Fruit fly (Drosophila melanogaster) whole organism, pupa: ENCODE data around the gene Surf1.
A peak's percentile ranks its signal among the peaks of the same experiment; 100 is the strongest.

Experiments
- CG10348 ChIP-seq: fragments of 200-800 bp; sonication (Bioruptor generic); IDR thresholded peaks from 2 replicates; pipeline ENCODE4 v1.3.6; 2022; ENCODE audit warnings: missing biosample characterization, missing genetic modification characterization
- CG12605 ChIP-seq: fragments of 200-800 bp; sonication (Bioruptor generic); IDR thresholded peaks from 2 replicates; pipeline ENCODE4 v1.3.6; 2022; ENCODE audit warnings: missing biosample characterization, missing genetic modification characterization
- CG13204 ChIP-seq: fragments of 200-800 bp; sonication (Bioruptor generic); optimal IDR thresholded peaks from 2 replicates; lab custom pipeline; 2018; ENCODE audit warnings: missing biosample characterization, mild to moderate bottlenecking, missing genetic modification characterization, moderate library complexity
- CG14655 ChIP-seq: fragments of 200-800 bp; sonication (Bioruptor generic); optimal IDR thresholded peaks from 3 replicates; lab custom pipeline; 2017; ENCODE audit warnings: mild to moderate bottlenecking, missing biosample characterization, missing genetic modification reagents, missing genetic modification characterization
- CG15710 ChIP-seq: fragments of 200-800 bp; sonication (Bioruptor generic); optimal IDR thresholded peaks from 2 replicates; lab custom pipeline; 2018; ENCODE audit warnings: missing biosample characterization, mild to moderate bottlenecking, missing genetic modification characterization, moderate library complexity
- CG17806 ChIP-seq: fragments of 200-800 bp; sonication (Bioruptor generic); optimal IDR thresholded peaks from 2 replicates; lab custom pipeline; 2018; ENCODE audit warnings: missing biosample characterization, mild to moderate bottlenecking, missing genetic modification characterization, moderate library complexity
- CG32121 ChIP-seq: fragments of 200-800 bp; sonication (Bioruptor generic); IDR thresholded peaks from 2 replicates; pipeline ENCODE4 v1.3.6; 2022; ENCODE audit warnings: missing biosample characterization, missing genetic modification characterization
- CG34367 ChIP-seq: fragments of 200-800 bp; sonication (Bioruptor generic); optimal IDR thresholded peaks from 2 replicates; lab custom pipeline; 2018; ENCODE audit warnings: missing biosample characterization, mild to moderate bottlenecking, missing genetic modification characterization
- CG4496 ChIP-seq: fragments of 200-800 bp; sonication (Bioruptor generic); IDR thresholded peaks from 3 replicates; pipeline ENCODE4 v1.3.6; 2022; ENCODE audit warnings: missing biosample characterization, missing genetic modification characterization
- CG8159 ChIP-seq: fragments of 200-800 bp; sonication (Bioruptor generic); optimal IDR thresholded peaks from 3 replicates; lab custom pipeline; 2018; ENCODE audit warnings: missing biosample characterization, mild to moderate bottlenecking, missing genetic modification characterization, moderate library complexity
- CG8301 ChIP-seq: fragments of 200-800 bp; sonication (Bioruptor generic); optimal IDR thresholded peaks from 2 replicates; lab custom pipeline; 2018; ENCODE audit warnings: missing biosample characterization, mild to moderate bottlenecking, missing genetic modification characterization
- CG9948 ChIP-seq: fragments of 200-800 bp; sonication (Bioruptor generic); optimal IDR thresholded peaks from 2 replicates; lab custom pipeline; 2018; ENCODE audit warnings: missing biosample characterization, mild to moderate bottlenecking, missing genetic modification characterization, moderate library complexity
- D1 ChIP-seq: fragments of 200-800 bp; sonication (Bioruptor generic); optimal IDR thresholded peaks from 2 replicates; lab custom pipeline; 2018; ENCODE audit warnings: missing biosample characterization, mild to moderate bottlenecking, missing genetic modification characterization, moderate library complexity
- EcR ChIP-seq: fragments of 200-800 bp; sonication (Bioruptor generic); optimal IDR thresholded peaks from 3 replicates; lab custom pipeline; 2019; ENCODE audit warnings: missing biosample characterization, missing genetic modification characterization, mild to moderate bottlenecking, moderate library complexity, missing genetic modification reagents
- Ets98B ChIP-seq: fragments of 200-800 bp; sonication (Bioruptor generic); IDR thresholded peaks from 2 replicates; pipeline ENCODE4 v1.3.6; 2022; ENCODE audit warnings: missing biosample characterization, missing genetic modification characterization
- Pif1A ChIP-seq: fragments of 200-800 bp; sonication (Bioruptor generic); optimal IDR thresholded peaks from 3 replicates; lab custom pipeline; 2016; ENCODE audit warnings: missing biosample characterization, missing genetic modification characterization
- Pif1B ChIP-seq: fragments of 200-800 bp; sonication (Bioruptor generic); optimal IDR thresholded peaks from 3 replicates; lab custom pipeline; 2016; ENCODE audit warnings: missing biosample characterization, missing genetic modification characterization
- Snoo ChIP-seq: fragments of 200-800 bp; sonication (Bioruptor generic); optimal IDR thresholded peaks from 3 replicates; lab custom pipeline; 2017; ENCODE audit warnings: missing biosample characterization, mild to moderate bottlenecking, missing genetic modification characterization, inconsistent platforms
- fd96Ca ChIP-seq: fragments of 200-800 bp; sonication (Bioruptor generic); IDR thresholded peaks from 3 replicates; pipeline ENCODE4 v1.3.6; 2022; ENCODE audit warnings: missing biosample characterization, missing genetic modification characterization
- gl ChIP-seq: fragments of 200-800 bp; sonication (Bioruptor generic); optimal IDR thresholded peaks from 2 replicates; lab custom pipeline; 2018; ENCODE audit warnings: missing biosample characterization, mild to moderate bottlenecking, missing genetic modification characterization
- rn ChIP-seq: fragments of 200-800 bp; sonication (Bioruptor generic); IDR thresholded peaks from 2 replicates; pipeline ENCODE4 v1.3.6; 2022; ENCODE audit warnings: missing biosample characterization, missing genetic modification characterization

Gene Surf1

DNA sequence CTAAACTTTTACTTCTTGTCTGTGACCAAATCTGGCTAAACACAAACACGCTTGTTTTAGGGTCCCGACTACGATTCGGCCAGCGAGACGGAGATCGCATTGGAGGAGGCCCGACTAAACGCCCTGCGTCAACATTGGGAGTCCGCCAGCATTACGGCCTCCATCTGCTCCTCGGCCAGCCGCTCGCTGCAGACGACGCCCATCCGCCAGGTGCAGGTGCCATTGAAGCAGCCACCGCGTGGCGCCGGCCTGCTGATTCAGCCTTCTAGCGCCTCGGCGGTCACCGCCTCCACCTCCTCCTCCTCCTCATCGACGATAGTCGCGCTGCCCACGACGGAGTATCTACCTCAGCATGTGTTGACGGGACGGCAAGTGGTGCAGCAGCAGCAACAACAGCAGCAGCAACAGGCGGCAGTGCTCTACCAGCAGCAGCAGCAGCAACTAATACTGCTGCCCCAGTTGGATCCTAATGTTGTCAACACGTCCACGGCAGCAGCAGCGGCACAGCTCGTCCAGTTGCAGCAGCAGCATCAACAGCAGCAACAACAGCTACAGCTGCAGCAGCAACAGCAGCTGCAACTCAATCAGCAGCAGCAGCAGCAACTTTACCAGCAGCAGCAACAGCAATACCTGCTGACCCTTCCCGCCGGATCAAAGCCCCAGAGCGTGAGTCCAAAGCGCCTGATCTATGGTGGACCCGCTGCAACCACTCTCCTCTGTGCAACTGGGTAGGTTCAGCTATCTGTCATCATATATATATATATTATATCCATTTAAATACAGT, 10.8 kb upstream of the Surf1 start:
- TF ChIP-seq CG8301 (tag; lab: Kevin White, UChicago) (no peak), Snoo (no peak), D1 (tag; lab: Kevin White, UChicago) (no peak), CG17806 (tag; lab: Kevin White, UChicago) (no peak), CG15710 (tag; lab: Kevin White, UChicago) (no peak), Pif1A (GFP tag; lab: Kevin White, UChicago) (no peak), Ets98B (GFP tag; lab: Robert Waterston, UW) (no peak), gl (tag; lab: Kevin White, UChicago) (no peak), CG14655 (GFP tag; lab: Kevin White, UChicago) (no peak), CG13204 (GFP tag; lab: Kevin White, UChicago) (no peak), CG8159 (no peak), Pif1B (GFP tag; lab: Kevin White, UChicago) (no peak), CG12605 (GFP tag; lab: Robert Waterston, UW) (no peak), CG9948 (tag; lab: Kevin White, UChicago) (no peak), CG34367 (no peak)
- TF ChIP-seq, all 21 proteins: peak for 0

DNA sequence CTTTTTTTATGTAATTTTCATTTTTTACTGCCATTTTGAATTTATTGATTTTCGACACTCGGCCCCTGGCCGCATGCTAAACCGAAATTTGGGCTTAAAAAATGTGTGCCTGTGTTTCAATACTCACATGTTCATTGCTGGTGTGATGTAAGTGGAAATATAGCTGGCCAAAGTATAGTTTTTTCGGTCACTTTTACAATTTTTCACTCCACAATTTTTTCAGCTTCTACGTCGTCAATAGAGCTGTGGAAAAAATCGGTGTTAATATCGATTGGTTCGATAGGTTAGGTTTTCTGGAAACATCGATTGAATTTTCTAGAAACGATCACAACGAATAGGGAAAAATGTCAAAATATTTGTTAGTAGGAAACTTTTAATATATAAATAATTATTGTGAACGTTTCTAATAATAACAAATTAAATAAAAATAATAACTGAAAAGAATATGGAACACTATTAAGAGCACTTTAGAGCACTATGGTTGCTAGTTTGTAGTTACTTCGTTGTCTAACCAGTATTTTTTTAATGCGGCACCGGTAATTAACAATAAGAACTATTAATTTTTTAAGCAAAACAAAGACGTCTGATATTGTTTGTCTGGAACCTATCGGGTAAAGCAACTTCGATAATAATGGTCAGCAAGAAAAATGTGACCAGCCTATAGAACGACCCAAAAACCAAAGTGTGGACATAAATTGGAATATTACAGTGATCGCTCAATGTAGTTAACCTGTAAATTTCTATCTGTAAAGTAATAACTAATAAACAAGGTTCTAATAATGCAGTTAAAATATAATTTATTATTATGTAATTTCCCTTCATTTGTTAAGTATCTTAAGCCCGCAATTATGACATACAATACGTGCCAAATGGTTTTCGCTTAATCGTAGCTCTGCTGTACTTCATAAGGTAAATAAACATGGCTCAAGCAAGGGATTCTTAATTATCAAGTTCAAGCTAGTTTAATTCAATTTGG, 2.6 kb upstream of the Surf1 start, which contains the start of the genes CG10077 and CG9948:
Gene CG10077, minus strand, starts transcription at position 651 of the 976 bp plus-strand sequence.
Gene CG9948, plus strand, starts transcription at position 738 of the 976 bp plus-strand sequence.
- TF ChIP-seq CG8301 (tag; lab: Kevin White, UChicago) (peak; percentile 89), rn (GFP tag; lab: Robert Waterston, UW) (0 out of 2 replicates have a peak, but pooled peaks have one; percentile 9), gl (tag; lab: Kevin White, UChicago) (peak; percentile 78), CG14655 (GFP tag; lab: Kevin White, UChicago) (no peak), CG10348 (GFP tag; lab: Robert Waterston, UW) (peak; percentile 43; the same call in 1 of the 2 replicates), Snoo (peak; percentile 88), CG15710 (tag; lab: Kevin White, UChicago) (peak; percentile 91), fd96Ca (peak; percentile 64; the same call in 2 of the 3 replicates), CG34367 (peak; percentile 87), CG4496 (GFP tag; lab: Robert Waterston, UW) (peak; percentile 95), Pif1B (GFP tag; lab: Kevin White, UChicago) (peak; percentile 89), Pif1A (GFP tag; lab: Kevin White, UChicago) (peak; percentile 85), EcR (GFP tag; lab: Kevin White, UChicago) (no peak), CG13204 (GFP tag; lab: Kevin White, UChicago) (no peak), Ets98B (GFP tag; lab: Robert Waterston, UW) (peak; percentile 90), CG32121 (GFP tag; lab: Robert Waterston, UW) (peak; percentile 88), CG17806 (tag; lab: Kevin White, UChicago) (peak; percentile 92), D1 (tag; lab: Kevin White, UChicago) (no peak), CG9948 (tag; lab: Kevin White, UChicago) (peak; percentile 94), CG8159 (peak; percentile 91), CG12605 (GFP tag; lab: Robert Waterston, UW) (peak; percentile 88; the same call in 1 of the 2 replicates)
- TF ChIP-seq, all 21 proteins: peak for 17

- TF ChIP-seq D1 (tag; lab: Kevin White, UChicago), result no peak
- no peak for TF ChIP-seq gl (tag; lab: Kevin White, UChicago)
- TF ChIP-seq EcR (GFP tag; lab: Kevin White, UChicago), result peak; percentile 12
- no peak for TF ChIP-seq CG4496 (GFP tag; lab: Robert Waterston, UW)
- TF ChIP-seq, all 21 proteins: peak for 1
These were observed 3.9 kb downstream of the Surf1 start for dm6 chr3L:6961992-6962570.

DNA sequence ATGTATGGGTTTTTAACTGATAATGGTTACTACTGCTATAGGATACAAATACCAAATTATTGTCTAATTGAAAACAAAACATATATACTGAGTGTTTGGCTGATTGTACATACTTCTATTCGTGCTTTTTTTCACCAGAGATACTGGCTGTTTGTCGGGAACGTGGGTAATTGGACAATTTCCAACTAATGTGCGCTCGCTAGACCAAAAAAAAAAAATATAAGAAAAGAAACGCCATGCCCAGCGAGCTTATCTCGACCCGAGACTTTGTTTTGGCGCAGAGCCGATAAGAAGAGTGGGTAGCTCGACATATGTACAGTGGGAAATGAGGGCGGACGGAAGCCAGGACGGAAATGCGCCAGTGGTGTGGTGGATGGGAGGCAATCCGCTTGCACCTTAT, 5.0 kb downstream of the Surf1 start:
- no peak for TF ChIP-seq Pif1B (GFP tag; lab: Kevin White, UChicago)
- no peak for TF ChIP-seq D1 (tag; lab: Kevin White, UChicago)
- no peak for TF ChIP-seq rn (GFP tag; lab: Robert Waterston, UW)
- TF ChIP-seq CG15710 (tag; lab: Kevin White, UChicago), result no peak
- no peak for TF ChIP-seq gl (tag; lab: Kevin White, UChicago)
- TF ChIP-seq CG9948 (tag; lab: Kevin White, UChicago), result no peak
- no peak; the same call in 2 of the 3 replicates for TF ChIP-seq CG4496 (GFP tag; lab: Robert Waterston, UW)
- no peak for TF ChIP-seq Snoo
